Fruit fly (Drosophila melanogaster): ENCODE measurements around the gene sowah.

Gene sowah

dm6 chr3L:12523941-12524340 lies 48.4 kb downstream of the sowah start, which contains the start of the genes ver and Gcn5 (continued):
- peak; percentile 98 for TF ChIP-seq Ets65A (GFP tag)
- TF ChIP-seq knrl (GFP tag; IDR thresholded peaks at IDR 0.05; ENCODE audit: partially characterized antibody) = no peak
- peak; percentile 14 for TF ChIP-seq CG10565 (GFP tag; optimal IDR thresholded peaks at IDR 0.05)
- TF ChIP-seq CG1792 (GFP tag; optimal IDR thresholded peaks at IDR 0.05) = peak; percentile 76
- TF ChIP-seq dimm (GFP tag; IDR thresholded peaks at IDR 0.05) = peak; percentile 79
- TF ChIP-seq CG8924 (tag; optimal IDR thresholded peaks at IDR 0.05) = peak; percentile 92
- TF ChIP-seq nerfin-2 (GFP tag; IDR thresholded peaks at IDR 0.05; ENCODE audit: partially characterized antibody) = no peak
- peak; percentile 84 for TF ChIP-seq rib (GFP tag; IDR thresholded peaks at IDR 0.05)
- peak; percentile 89 for TF ChIP-seq klu (GFP tag; IDR thresholded peaks at IDR 0.05)
- peak; percentile 92 for TF ChIP-seq fd3F (GFP tag; optimal IDR thresholded peaks at IDR 0.05)
- TF ChIP-seq hkb (optimal IDR thresholded peaks at IDR 0.05) = no peak
- peak; percentile 96 for TF ChIP-seq hkb (GFP tag; IDR thresholded peaks at IDR 0.05)
- TF ChIP-seq bsh (GFP tag; optimal IDR thresholded peaks at IDR 0.05) = peak; percentile 83 to 91
- TF ChIP-seq CG4424 (GFP tag; optimal IDR thresholded peaks at IDR 0.05) = peak; percentile 90
- peak; percentile 90 for TF ChIP-seq CG1233 (GFP tag; optimal IDR thresholded peaks at IDR 0.05)
- TF ChIP-seq Oli (tag; optimal IDR thresholded peaks at IDR 0.05) = peak; percentile 90
- no peak for TF ChIP-seq eve (GFP tag; optimal IDR thresholded peaks at IDR 0.05)
- peak; percentile 81 for TF ChIP-seq Dad (GFP tag; optimal IDR thresholded peaks at IDR 0.05)
- peak; percentile 86 for TF ChIP-seq CG31224 (GFP tag; IDR thresholded peaks at IDR 0.05)
- TF ChIP-seq zf30C (GFP tag; optimal IDR thresholded peaks at IDR 0.05) = peak; percentile 50
- peak; percentile 85 for TF ChIP-seq Bteb2 (GFP tag; optimal IDR thresholded peaks at IDR 0.05)
- peak; percentile 86 for TF ChIP-seq ssp (GFP tag; IDR thresholded peaks at IDR 0.05)
- peak; percentile 66 for TF ChIP-seq CG3995 (GFP tag; optimal IDR thresholded peaks at IDR 0.05)
- TF ChIP-seq crp (GFP tag; optimal IDR thresholded peaks at IDR 0.05) = peak in 1 of 2 experiments; percentile 65
- TF ChIP-seq CG13624 (GFP tag; optimal IDR thresholded peaks at IDR 0.05) = peak; percentile 85
- peak in 1 of 3 experiments; percentile 86 for TF ChIP-seq lola (GFP tag; optimal IDR thresholded peaks at IDR 0.05)
- TF ChIP-seq kay (GFP tag; optimal IDR thresholded peaks at IDR 0.05) = peak; percentile 62
- TF ChIP-seq CG34376 (GFP tag; optimal IDR thresholded peaks at IDR 0.05) = peak; percentile 62
- peak; percentile 82 for TF ChIP-seq wdn (GFP tag; IDR thresholded peaks at IDR 0.05)
- TF ChIP-seq ac (GFP tag; optimal IDR thresholded peaks at IDR 0.05) = peak; percentile 20
- peak; percentile 24; the same call in 1 of the 3 replicates for TF ChIP-seq CG34224 (GFP tag; IDR thresholded peaks at IDR 0.05; ENCODE audit: partially characterized antibody)
- peak; percentile 93 for TF ChIP-seq Hr3 (GFP tag; optimal IDR thresholded peaks at IDR 0.05)
- TF ChIP-seq dan (GFP tag; IDR thresholded peaks at IDR 0.05) = peak; percentile 66
- TF ChIP-seq esg (GFP tag; conservative IDR thresholded peaks at IDR 0.05) = peak; percentile 89
- TF ChIP-seq Xbp1 (GFP tag; optimal IDR thresholded peaks at IDR 0.05) = peak; percentile 94
- peak; percentile 48 for TF ChIP-seq gfzf (GFP tag; optimal IDR thresholded peaks at IDR 0.05)
- TF ChIP-seq Taf1 (GFP tag; IDR thresholded peaks at IDR 0.05) = peak; percentile 81
- peak; percentile 93 for TF ChIP-seq HmgZ (tag; optimal IDR thresholded peaks at IDR 0.05)
- peak; percentile 90 for TF ChIP-seq Max (GFP tag; optimal IDR thresholded peaks at IDR 0.05)
- no peak for TF ChIP-seq Dll (GFP tag; IDR thresholded peaks at IDR 0.05; ENCODE audit: partially characterized antibody)
- TF ChIP-seq usp (GFP tag; optimal IDR thresholded peaks at IDR 0.05) = no peak
- peak; percentile 95 for TF ChIP-seq zfh1 (GFP tag; IDR thresholded peaks at IDR 0.05)
- TF ChIP-seq gem (tag; optimal IDR thresholded peaks at IDR 0.05) = peak; percentile 95
- TF ChIP-seq CG8388 (GFP tag; optimal IDR thresholded peaks at IDR 0.05) = peak; percentile 79
- TF ChIP-seq CG31365 (tag; optimal IDR thresholded peaks at IDR 0.05) = peak; percentile 65
- TF ChIP-seq CG9932 (GFP tag; IDR thresholded peaks at IDR 0.05) = peak; percentile 95
- TF ChIP-seq CG33213 (GFP tag; optimal IDR thresholded peaks at IDR 0.05) = peak; percentile 68
- peak; percentile 86 for TF ChIP-seq danr (GFP tag; IDR thresholded peaks at IDR 0.05)
- peak; percentile 90 for TF ChIP-seq oc (tag; optimal IDR thresholded peaks at IDR 0.05)
- TF ChIP-seq chinmo (GFP tag; IDR thresholded peaks at IDR 0.05; ENCODE audit: partially characterized antibody) = no peak
- peak in 1 of 2 experiments; percentile 54 for TF ChIP-seq insv (GFP tag; optimal IDR thresholded peaks at IDR 0.05)
